Fruit fly (Drosophila melanogaster) whole organism: ENCODE results near the gene CG15506.

Experiments used
- CG8478 ChIP-seq: fragments of >200 bp; optimal IDR thresholded peaks from 2 replicates; lab custom pipeline; 2018; ENCODE audit warnings: inconsistent platforms
- Dll ChIP-seq: fragments of >200 bp; optimal IDR thresholded peaks from 2 replicates; lab custom pipeline; 2017
- EcR ChIP-seq, 2 experiments: fragments of >200 bp; optimal IDR thresholded peaks; 2 replicates each; lab custom pipeline; 2017; ENCODE audit warnings: missing biosample characterization in 2 of 2, missing genetic modification characterization in 2 of 2, missing genetic modification reagents in 2 of 2
- psq ChIP-seq: fragments of >200 bp; optimal IDR thresholded peaks from 2 replicates; lab custom pipeline; 2017
- usp ChIP-seq: fragments of >200 bp; optimal IDR thresholded peaks from 2 replicates; lab custom pipeline; 2017; ENCODE audit warnings: missing biosample characterization, missing genetic modification characterization, mixed read lengths

DNA sequence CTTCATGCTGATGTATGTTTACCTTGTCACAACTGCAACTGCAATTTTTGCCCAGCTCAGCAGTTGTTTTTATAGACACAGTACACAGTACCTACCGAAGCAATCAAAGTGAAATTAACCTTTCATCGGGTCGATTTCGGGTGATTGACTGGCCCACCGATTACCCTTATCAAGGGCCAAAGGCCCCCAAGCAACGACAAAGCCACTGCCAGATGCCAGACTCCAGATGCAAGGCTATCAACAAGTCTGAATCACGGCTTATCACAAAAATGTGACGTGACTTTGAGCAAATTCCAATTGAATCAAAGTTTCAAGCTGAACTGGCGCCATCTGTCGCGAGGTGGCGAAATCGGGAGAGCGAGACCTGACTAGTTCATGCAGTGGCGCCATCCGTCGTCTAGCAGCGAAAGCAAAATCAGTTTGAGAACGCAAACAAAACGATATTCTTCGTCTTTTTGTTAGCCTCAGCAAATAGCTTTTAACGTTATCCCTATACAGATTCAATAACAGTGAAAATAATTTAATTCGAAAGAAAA is 1.6 kb upstream of the CG15506 start, which contains the start of gene Obp99b:
- TF ChIP-seq usp (no peak), Dll (lab: Kevin White, UChicago) (no peak), psq (lab: Kevin White, UChicago) (no peak), CG8478 (lab: Kevin White, UChicago) (no peak), EcR (GFP tag; optimal IDR thresholded peaks at IDR 0.05; lab: Kevin White, UChicago) (no peak)
